Fruit fly (Drosophila melanogaster): ENCODE data around the gene CG12795.

CG12795 gene

DNA sequence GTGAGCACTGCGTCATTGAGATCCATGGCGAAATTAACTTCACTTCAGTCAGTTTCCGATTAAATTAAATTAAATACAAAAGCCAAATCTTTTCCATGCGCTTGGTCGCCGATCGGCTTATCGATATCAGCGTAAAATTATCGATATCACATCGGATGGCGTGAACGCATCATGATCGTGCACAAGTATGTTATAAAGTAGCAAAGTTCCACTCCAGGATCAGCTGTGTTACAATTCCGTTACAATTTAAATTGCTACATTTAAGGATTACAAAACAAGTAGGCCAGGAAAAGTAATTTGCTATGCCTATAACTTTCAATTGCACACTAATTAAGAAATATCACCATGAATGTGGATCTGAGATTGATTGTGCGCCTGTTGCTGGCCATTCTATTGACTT is 17.6 kb downstream of the CG12795 start, which contains the start of the genes Pif1 and CG31776 (continued):
- TF ChIP-seq CG11398 (GFP tag; optimal IDR thresholded peaks at IDR 0.05) = no peak
- TF ChIP-seq ranshi (GFP tag; IDR thresholded peaks at IDR 0.05) = no peak
- TF ChIP-seq CG9876 (GFP tag; optimal IDR thresholded peaks at IDR 0.05) = no peak
- no peak for TF ChIP-seq CG16815 (GFP tag; optimal IDR thresholded peaks at IDR 0.05)
- TF ChIP-seq CG6791 (GFP tag; IDR thresholded peaks at IDR 0.05; ENCODE audit: partially characterized antibody) = peak; percentile 92
- TF ChIP-seq pnt (GFP tag; optimal IDR thresholded peaks at IDR 0.05) = no peak
- no peak for TF ChIP-seq HHEX (GFP tag; optimal IDR thresholded peaks at IDR 0.05)
- TF ChIP-seq Meics (GFP tag; optimal IDR thresholded peaks at IDR 0.05) = no peak
- TF ChIP-seq sima (GFP tag; optimal IDR thresholded peaks at IDR 0.05) = no peak
- no peak for TF ChIP-seq CG15479 (GFP tag; optimal IDR thresholded peaks at IDR 0.05)
- peak; percentile 88 for TF ChIP-seq CG17186 (GFP tag; optimal IDR thresholded peaks at IDR 0.05)
- no peak for TF ChIP-seq Vsx1 (GFP tag; optimal IDR thresholded peaks at IDR 0.05)
- TF ChIP-seq schlank (tag; optimal IDR thresholded peaks at IDR 0.05) = no peak
- peak; percentile 21; the same call in 1 of the 3 replicates for TF ChIP-seq row (GFP tag; IDR thresholded peaks at IDR 0.05)
- no peak for TF ChIP-seq CG10959 (GFP tag; IDR thresholded peaks at IDR 0.05)
- TF ChIP-seq Dll (GFP tag; IDR thresholded peaks at IDR 0.05; ENCODE audit: partially characterized antibody) = peak; percentile 90
- no peak for TF ChIP-seq lilli (GFP tag; optimal IDR thresholded peaks at IDR 0.05)
- no peak for TF ChIP-seq lmd (GFP tag; IDR thresholded peaks at IDR 0.05)
- TF ChIP-seq kay (GFP tag; optimal IDR thresholded peaks at IDR 0.05) = no peak
- TF ChIP-seq CG17385 (GFP tag; optimal IDR thresholded peaks at IDR 0.05) = no peak
- peak; percentile 29 for TF ChIP-seq nmo (GFP tag; optimal IDR thresholded peaks at IDR 0.05)
- no peak for TF ChIP-seq slbo (GFP tag; IDR thresholded peaks at IDR 0.05)
- TF ChIP-seq peb (GFP tag; IDR thresholded peaks at IDR 0.05) = no peak
- TF ChIP-seq pb (GFP tag; optimal IDR thresholded peaks at IDR 0.05) = no peak
- peak; percentile 73 for TF ChIP-seq tna (GFP tag; IDR thresholded peaks at IDR 0.05; ENCODE audit: partially characterized antibody)
- no peak for TF ChIP-seq jing (GFP tag; optimal IDR thresholded peaks at IDR 0.05)
- TF ChIP-seq exex (tag; optimal IDR thresholded peaks at IDR 0.05) = no peak
- TF ChIP-seq CG32532 (GFP tag; IDR thresholded peaks at IDR 0.05) = no peak
- no peak for TF ChIP-seq pan (optimal IDR thresholded peaks at IDR 0.05)
- TF ChIP-seq pan (GFP tag; optimal IDR thresholded peaks at IDR 0.05 in 1 of 2, IDR thresholded peaks at IDR 0.05 in 1 of 2) = no peak
- no peak for TF ChIP-seq bsh (GFP tag; optimal IDR thresholded peaks at IDR 0.05)
- TF ChIP-seq CG9797 (GFP tag; optimal IDR thresholded peaks at IDR 0.05) = peak; percentile 65
- TF ChIP-seq CG32767 (GFP tag; IDR thresholded peaks at IDR 0.05) = no peak
- no peak for TF ChIP-seq Elba2 (GFP tag; optimal IDR thresholded peaks at IDR 0.05)
- TF ChIP-seq Hsf (GFP tag; optimal IDR thresholded peaks at IDR 0.05) = no peak
- TF ChIP-seq CG6175 (GFP tag; IDR thresholded peaks at IDR 0.05) = no peak
- TF ChIP-seq Sox102F (GFP tag; optimal IDR thresholded peaks at IDR 0.05) = no peak
- TF ChIP-seq z (GFP tag; IDR thresholded peaks at IDR 0.05) = no peak
- no peak for TF ChIP-seq CG7556 (GFP tag; optimal IDR thresholded peaks at IDR 0.05)
- no peak for TF ChIP-seq sc (optimal IDR thresholded peaks at IDR 0.05)
- no peak for TF ChIP-seq sc (GFP tag; optimal IDR thresholded peaks at IDR 0.05)
- peak; percentile 44 for TF ChIP-seq MESR4 (GFP tag; optimal IDR thresholded peaks at IDR 0.05)
- no peak for TF ChIP-seq Usf (GFP tag; optimal IDR thresholded peaks at IDR 0.05)
- TF ChIP-seq croc (GFP tag; conservative IDR thresholded peaks at IDR 0.05) = no peak
- TF ChIP-seq CG13296 (GFP tag; optimal IDR thresholded peaks at IDR 0.05) = no peak
- TF ChIP-seq CG15514 (GFP tag; optimal IDR thresholded peaks at IDR 0.05) = peak; percentile 64
- TF ChIP-seq so (GFP tag; IDR thresholded peaks at IDR 0.05) = 0 out of 3 replicates have a peak, but pooled peaks have one; percentile 6
- peak; percentile 76 for TF ChIP-seq stwl (tag; optimal IDR thresholded peaks at IDR 0.05)
- no peak for TF ChIP-seq CG10543 (GFP tag; optimal IDR thresholded peaks at IDR 0.05)
- TF ChIP-seq MBD-R2 (GFP tag; IDR thresholded peaks at IDR 0.05) = peak; percentile 79
- no peak for TF ChIP-seq Mrtf (GFP tag; IDR thresholded peaks at IDR 0.05)
- no peak for TF ChIP-seq zf30C (GFP tag; optimal IDR thresholded peaks at IDR 0.05)
